Worm (Caenorhabditis elegans) whole organism, mixed stage, embryonic: ENCODE measurements around the gene T05A12.3.

Experiments used
- flh-1 ChIP-seq: fragments of 200-800 bp; sonication (Bioruptor generic); optimal IDR thresholded peaks from 2 replicates; lab custom pipeline; 2018; ENCODE audit warnings: mild to moderate bottlenecking, missing genetic modification characterization, moderate library complexity, missing compliant biosample characterization
- ham-2 ChIP-seq: fragments of 200-800 bp; sonication (Bioruptor generic); optimal IDR thresholded peaks from 2 replicates; lab custom pipeline; 2018; ENCODE audit warnings: mild to moderate bottlenecking, missing genetic modification characterization, missing compliant biosample characterization
- lin-13 ChIP-seq: fragments of 150-350 bp; optimal IDR thresholded peaks from 2 replicates; lab custom pipeline; 2014; ENCODE audit warnings: missing biosample characterization, missing genetic modification characterization
- mab-5 ChIP-seq: fragments of 150-350 bp; optimal IDR thresholded peaks from 2 replicates; lab custom pipeline; 2014; ENCODE audit warnings: missing biosample characterization, missing genetic modification characterization
- nhr-2 ChIP-seq: fragments of 150-350 bp; optimal IDR thresholded peaks from 2 replicates; lab custom pipeline; 2014; ENCODE audit warnings: missing biosample characterization, missing genetic modification characterization
- nhr-237 ChIP-seq: fragments of 150-350 bp; optimal IDR thresholded peaks from 2 replicates; lab custom pipeline; 2014; ENCODE audit warnings: missing biosample characterization, missing genetic modification characterization
- nhr-28 ChIP-seq: fragments of 150-350 bp; optimal IDR thresholded peaks from 2 replicates; lab custom pipeline; 2014; ENCODE audit warnings: missing biosample characterization, missing genetic modification characterization
- nhr-76 ChIP-seq: sonication (generic microtip); optimal IDR thresholded peaks from 2 replicates; lab custom pipeline; 2017; ENCODE audit warnings: missing biosample characterization, missing genetic modification characterization
- pha-4 ChIP-seq: fragments of 150-350 bp; optimal IDR thresholded peaks from 2 replicates; lab custom pipeline; 2018; ENCODE audit warnings: missing biosample characterization, missing genetic modification reagents, missing genetic modification characterization
- snpc-4 ChIP-seq: fragments of 150-350 bp; optimal IDR thresholded peaks from 2 replicates; lab custom pipeline; 2014; ENCODE audit warnings: missing biosample characterization, missing genetic modification characterization
- sptf-1 ChIP-seq: sonication (generic microtip); optimal IDR thresholded peaks from 2 replicates; lab custom pipeline; 2017; ENCODE audit warnings: mild to moderate bottlenecking, missing genetic modification characterization, moderate library complexity, missing compliant biosample characterization
- unc-39 ChIP-seq: fragments of 150-350 bp; optimal IDR thresholded peaks from 2 replicates; lab custom pipeline; 2014; ENCODE audit warnings: missing biosample characterization, missing genetic modification characterization
- ztf-11 ChIP-seq: fragments of 150-350 bp; optimal IDR thresholded peaks from 2 replicates; lab custom pipeline; 2014; ENCODE audit warnings: missing biosample characterization, missing genetic modification characterization

DNA sequence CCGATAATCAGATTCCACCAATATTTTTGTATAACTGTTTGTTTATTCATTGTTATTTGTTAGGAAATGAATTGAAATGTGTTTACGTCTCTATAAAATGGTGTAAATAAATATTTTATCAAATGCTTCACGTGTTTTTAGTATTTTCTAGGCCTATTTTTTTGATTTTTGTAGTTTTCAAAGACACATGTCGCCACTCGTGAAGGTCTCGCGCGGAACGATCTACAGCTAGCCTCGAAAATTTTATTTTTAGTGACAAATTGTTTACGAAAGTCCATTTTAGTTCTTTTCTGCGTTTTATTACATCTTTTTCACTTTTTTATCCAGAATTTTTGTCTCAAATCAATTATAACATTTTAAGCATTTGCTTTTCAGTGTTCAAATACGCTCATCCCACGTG is 16.1 kb upstream of the T05A12.3 start, which contains the start of gene T22D1.5:
- no peak for TF ChIP-seq nhr-28
- TF ChIP-seq snpc-4: no peak
- TF ChIP-seq nhr-76: no peak
- TF ChIP-seq nhr-2 (tag; lab: Kevin White, UChicago): no peak
- no peak for TF ChIP-seq unc-39 (tag; lab: Kevin White, UChicago)
- TF ChIP-seq ham-2 (GFP tag; lab: Kevin White, UChicago): no peak
- TF ChIP-seq pha-4 (tag; lab: Kevin White, UChicago): no peak
- no peak for TF ChIP-seq nhr-237 (tag; lab: Kevin White, UChicago)
- no peak for TF ChIP-seq sptf-1
- TF ChIP-seq flh-1: no peak
- no peak for TF ChIP-seq mab-5 (tag; lab: Kevin White, UChicago)
- no peak for TF ChIP-seq ztf-11 (tag; lab: Kevin White, UChicago)
- TF ChIP-seq lin-13: no peak
